Worm (Caenorhabditis elegans) whole organism, early embryonic: ENCODE data around the gene bicd-1.
"Not testable (repeated sequence)": the region's sequence is repeated elsewhere in the genome, so short reads cannot be mapped to it uniquely, and the experiment has no call there.

ENCODE experiments used
- B0310.2 ChIP-seq: sonication (generic microtip); optimal IDR thresholded peaks from 2 replicates; lab custom pipeline; 2016; ENCODE audit warnings: mild to moderate bottlenecking, missing genetic modification characterization, missing compliant biosample characterization
- F13C5.2 ChIP-seq: sonication (generic microtip); optimal IDR thresholded peaks from 2 replicates; lab custom pipeline; 2017; ENCODE audit warnings: mild to moderate bottlenecking, missing genetic modification characterization, inconsistent platforms, missing compliant biosample characterization
- aly-1 ChIP-seq: sonication (generic microtip); optimal IDR thresholded peaks from 2 replicates; lab custom pipeline; 2016; ENCODE audit warnings: missing genetic modification characterization, missing compliant biosample characterization
- ama-1 ChIP-seq: fragments of 150-350 bp; optimal IDR thresholded peaks from 2 replicates; lab custom pipeline; 2014
- ceh-13 ChIP-seq: fragments of 200-800 bp; sonication (Bioruptor generic); optimal IDR thresholded peaks from 2 replicates; lab custom pipeline; 2018; ENCODE audit warnings: mild to moderate bottlenecking, missing genetic modification characterization, missing compliant biosample characterization
- ceh-36 ChIP-seq: sonication (generic microtip); optimal IDR thresholded peaks from 2 replicates; lab custom pipeline; 2016; ENCODE audit warnings: missing genetic modification characterization, inconsistent platforms, missing compliant biosample characterization
- ets-7 ChIP-seq: sonication (generic microtip); optimal IDR thresholded peaks from 2 replicates; lab custom pipeline; 2016; ENCODE audit warnings: missing genotype, missing genetic modification characterization, missing compliant biosample characterization
- flt-1 ChIP-seq: fragments of 200-800 bp; sonication (Bioruptor generic); IDR thresholded peaks from 2 replicates; pipeline ENCODE4 v1.3.6; 2022; ENCODE audit warnings: missing genetic modification characterization, missing compliant biosample characterization
- hmbx-1 ChIP-seq: sonication (generic microtip); optimal IDR thresholded peaks from 2 replicates; lab custom pipeline; 2016; ENCODE audit warnings: mild to moderate bottlenecking, missing genetic modification characterization, missing compliant biosample characterization
- hmg-4 ChIP-seq: fragments of 200-800 bp; sonication (Bioruptor generic); optimal IDR thresholded peaks from 2 replicates; lab custom pipeline; 2018; ENCODE audit warnings: mild to moderate bottlenecking, missing genetic modification characterization, missing compliant biosample characterization
- hnd-1 ChIP-seq: sonication (generic microtip); optimal IDR thresholded peaks from 2 replicates; lab custom pipeline; 2016; ENCODE audit warnings: missing genetic modification characterization, missing compliant biosample characterization
- pes-1 ChIP-seq: fragments of 200-800 bp; sonication (Bioruptor generic); IDR thresholded peaks from 2 replicates; pipeline ENCODE4 v1.3.6; 2022; ENCODE audit warnings: missing genetic modification reagents, missing genetic modification characterization, missing compliant biosample characterization
- scrt-1 ChIP-seq: fragments of 200-800 bp; sonication (Bioruptor generic); IDR thresholded peaks from 2 replicates; pipeline ENCODE4 v1.3.6; 2022; ENCODE audit warnings: missing genetic modification characterization, missing compliant biosample characterization
- sea-1 ChIP-seq: fragments of 200-800 bp; sonication (Bioruptor generic); conservative IDR thresholded peaks from 2 replicates; pipeline ENCODE4 v1.3.6; 2022; ENCODE audit warnings: missing genetic modification characterization, missing compliant biosample characterization
- tbx-11 ChIP-seq: fragments of 200-800 bp; sonication (Bioruptor generic); IDR thresholded peaks from 2 replicates; pipeline ENCODE4 v1.3.6; 2022; ENCODE audit warnings: missing genetic modification characterization, missing compliant biosample characterization
- tbx-37 ChIP-seq: fragments of 200-800 bp; sonication (Bioruptor generic); conservative IDR thresholded peaks from 2 replicates; pipeline ENCODE4 v1.3.6; 2022; ENCODE audit warnings: missing genetic modification reagents, missing genetic modification characterization, missing compliant biosample characterization
- tra-4 ChIP-seq: sonication (generic microtip); optimal IDR thresholded peaks from 2 replicates; lab custom pipeline; 2017; ENCODE audit warnings: missing genetic modification characterization, missing compliant biosample characterization

The bicd-1 gene

DNA sequence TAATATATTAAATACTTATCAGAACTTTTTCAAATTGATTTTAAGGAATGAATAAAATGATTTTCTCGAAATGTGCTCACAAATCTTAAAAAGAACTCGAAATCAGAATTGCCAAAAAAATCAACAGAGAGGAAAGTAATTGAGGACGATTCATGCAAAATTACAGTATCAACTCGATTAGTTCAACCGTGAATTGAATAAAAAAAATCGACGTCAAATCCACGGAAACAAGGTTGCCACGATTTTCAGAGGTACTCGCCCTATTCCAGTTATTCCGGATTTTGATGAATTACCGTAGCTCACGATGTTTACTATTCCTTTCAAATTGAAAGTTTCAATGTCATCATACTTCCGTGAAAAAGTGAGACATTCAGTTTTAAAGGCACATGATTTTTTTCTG lies 30.2 kb upstream of the bicd-1 start, which contains the start of gene F15B10.3:
TSS of gene F15B10.3 (plus strand) at position 301 of the 400 bp plus-strand sequence.
- no peak for TF ChIP-seq tbx-37 (GFP tag; lab: Robert Waterston, UW)
- no peak for TF ChIP-seq aly-1 (tag; lab: Kevin White, UChicago)
- no peak for TF ChIP-seq sea-1
- no peak for TF ChIP-seq ceh-36 (tag; lab: Kevin White, UChicago)
- no peak for TF ChIP-seq F13C5.2 (tag; lab: Kevin White, UChicago)
- TF ChIP-seq ama-1: no peak

DNA sequence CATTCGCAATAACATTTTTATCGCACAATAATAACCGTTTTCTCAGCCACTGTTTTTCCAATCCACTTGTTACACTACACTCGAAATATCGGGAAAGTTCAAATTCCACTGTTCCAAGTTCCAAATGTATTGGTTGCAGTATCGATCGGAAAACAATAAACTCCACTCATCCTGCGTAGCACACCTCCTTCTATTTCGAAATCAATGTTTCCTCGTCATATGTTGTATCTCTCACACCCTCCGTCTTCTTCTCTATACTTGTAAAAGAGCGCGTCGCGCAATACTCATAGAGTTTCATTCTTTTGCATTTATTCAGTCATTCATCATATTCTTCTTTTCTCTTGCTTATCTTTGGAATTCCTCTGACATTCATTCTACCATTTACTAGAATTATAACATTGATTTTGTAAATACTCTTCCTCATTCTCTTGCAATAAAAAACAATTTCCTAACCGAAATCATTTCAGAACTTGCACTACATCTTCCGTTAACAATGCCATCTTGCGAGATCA lies 29.1 kb upstream of the bicd-1 start, which contains the start of gene sup-36:
TSS of gene sup-36 (plus strand) at position 462 of the 512 bp plus-strand sequence.
- no peak for TF ChIP-seq F13C5.2 (tag; lab: Kevin White, UChicago)
- TF ChIP-seq ama-1: no peak
- no peak for TF ChIP-seq pes-1 (GFP tag; lab: Robert Waterston, UW)
- TF ChIP-seq tbx-37 (GFP tag; lab: Robert Waterston, UW): no peak
- TF ChIP-seq flt-1: no peak
- no peak for TF ChIP-seq ceh-13 (GFP tag; lab: Kevin White, UChicago)
- TF ChIP-seq B0310.2 (tag; lab: Kevin White, UChicago): no peak
- no peak for TF ChIP-seq hmg-4 (GFP tag; lab: Kevin White, UChicago)

ce11 chrIV:6599447-6599846 lies 27.3 kb upstream of the bicd-1 start, which contains the start of gene F38A5.8:
F38A5.8 (plus strand) TSS chrIV:6599747.
- TF ChIP-seq B0310.2 (tag; lab: Kevin White, UChicago): no peak
- no peak for TF ChIP-seq ceh-36 (tag; lab: Kevin White, UChicago)
- TF ChIP-seq sea-1: no peak
- no peak for TF ChIP-seq flt-1
- TF ChIP-seq pes-1 (GFP tag; lab: Robert Waterston, UW): no peak
- TF ChIP-seq ceh-13 (GFP tag; lab: Kevin White, UChicago): no peak
- TF ChIP-seq hmg-4 (GFP tag; lab: Kevin White, UChicago): no peak
- no peak for TF ChIP-seq ets-7 (tag; lab: Kevin White, UChicago)
- no peak for TF ChIP-seq F13C5.2 (tag; lab: Kevin White, UChicago)
- no peak for TF ChIP-seq aly-1 (tag; lab: Kevin White, UChicago)
- TF ChIP-seq hnd-1: no peak
- no peak for TF ChIP-seq ama-1
- TF ChIP-seq scrt-1: no peak
- no peak for TF ChIP-seq tbx-37 (GFP tag; lab: Robert Waterston, UW)
- TF ChIP-seq tra-4 (tag; lab: Kevin White, UChicago): no peak
- TF ChIP-seq hmbx-1 (tag; lab: Kevin White, UChicago): no peak

- TF ChIP-seq ets-7 (tag; lab: Kevin White, UChicago); B0310.2 (tag; lab: Kevin White, UChicago); hnd-1: not testable (repeated sequence)
Measured at ce11 chrIV:6598740-6599139, 26.6 kb upstream of the bicd-1 start, which contains the start of gene nspb-5. nspb-5 (plus strand) TSS chrIV:6599040.

ce11 chrIV:6597918-6598317 lies 25.8 kb upstream of the bicd-1 start, which contains the start of gene nspb-4:
nspb-4 (plus strand) TSS chrIV:6598218.
- not testable (repeated sequence) for TF ChIP-seq tbx-37 (GFP tag; lab: Robert Waterston, UW); ets-7 (tag; lab: Kevin White, UChicago); aly-1 (tag; lab: Kevin White, UChicago)

- no peak for TF ChIP-seq hmbx-1 (tag; lab: Kevin White, UChicago)
- TF ChIP-seq flt-1: no peak
- no peak for TF ChIP-seq tbx-11
Measured at ce11 chrIV:6597298-6597697, 25.2 kb upstream of the bicd-1 start, which contains the start of gene F38A5.6. F38A5.6 (minus strand) TSS chrIV:6597398.

DNA sequence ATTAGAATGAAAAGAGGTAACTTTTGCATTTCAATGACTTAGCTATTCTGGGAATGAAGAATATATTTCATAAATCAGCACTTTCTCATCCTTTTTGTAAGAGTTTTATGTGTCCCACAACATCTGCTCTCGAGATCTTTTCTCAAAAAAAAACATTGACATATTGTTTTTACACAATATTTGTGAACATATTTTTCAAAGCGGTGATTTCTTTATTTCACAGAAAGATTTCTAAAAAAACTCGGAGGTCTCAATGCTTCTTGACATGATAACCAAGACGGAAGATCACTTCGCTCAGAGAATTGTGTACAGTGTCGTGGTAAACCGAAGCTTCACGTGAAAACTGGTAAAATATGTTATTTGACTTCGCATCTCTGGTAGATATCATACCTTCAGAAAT lies 23.8 kb upstream of the bicd-1 start, which contains the start of gene F38A5.22:
TSS of gene F38A5.22 (minus strand) at position 29 of the 400 bp plus-strand sequence.
- no peak for TF ChIP-seq sea-1
- no peak for TF ChIP-seq tbx-11
- no peak for TF ChIP-seq ets-7 (tag; lab: Kevin White, UChicago)
- TF ChIP-seq hmbx-1 (tag; lab: Kevin White, UChicago): no peak
- TF ChIP-seq aly-1 (tag; lab: Kevin White, UChicago): no peak
- TF ChIP-seq tra-4 (tag; lab: Kevin White, UChicago): no peak
- TF ChIP-seq ama-1: no peak
- no peak for TF ChIP-seq hmg-4 (GFP tag; lab: Kevin White, UChicago)
- TF ChIP-seq hnd-1: no peak
- no peak for TF ChIP-seq flt-1
- TF ChIP-seq pes-1 (GFP tag; lab: Robert Waterston, UW): no peak
- TF ChIP-seq ceh-36 (tag; lab: Kevin White, UChicago): no peak
- no peak for TF ChIP-seq ceh-13 (GFP tag; lab: Kevin White, UChicago)
- TF ChIP-seq scrt-1: no peak

- TF ChIP-seq tbx-11; F13C5.2 (tag; lab: Kevin White, UChicago); tbx-37 (GFP tag; lab: Robert Waterston, UW): not testable (repeated sequence)
Measured at ce11 chrIV:6594871-6595270, 22.7 kb upstream of the bicd-1 start, which contains the start of gene nspb-3. nspb-3 (minus strand) TSS chrIV:6594971.
